Fruit fly (Drosophila melanogaster) whole organism, adult: Measurements from ENCODE around the gene CG1354.

Experiments
- CG14711 ChIP-seq: fragments of 200-800 bp; sonication (Bioruptor generic); optimal IDR thresholded peaks from 2 replicates; lab custom pipeline; 2018; ENCODE audit warnings: missing biosample characterization, mild to moderate bottlenecking, missing genetic modification characterization, moderate library complexity
- CG5204 ChIP-seq: fragments of 200-800 bp; sonication (Bioruptor generic); optimal IDR thresholded peaks from 2 replicates; lab custom pipeline; 2016; ENCODE audit warnings: missing biosample characterization, missing genetic modification characterization
- CG7045 ChIP-seq: fragments of 200-800 bp; sonication (Bioruptor generic); optimal IDR thresholded peaks from 2 replicates; lab custom pipeline; 2017; ENCODE audit warnings: missing biosample characterization, mild to moderate bottlenecking, missing genetic modification characterization
- Clk ChIP-seq: fragments of 200-800 bp; sonication (Bioruptor generic); optimal IDR thresholded peaks from 2 replicates; lab custom pipeline; 2017; ENCODE audit warnings: missing biosample characterization, missing genetic modification characterization
- Hr96 ChIP-seq: fragments of 200-800 bp; sonication (Bioruptor generic); optimal IDR thresholded peaks from 2 replicates; lab custom pipeline; 2016; ENCODE audit warnings: missing biosample characterization, missing genetic modification characterization
- Mnt ChIP-seq: fragments of 200-800 bp; sonication (Bioruptor generic); optimal IDR thresholded peaks from 2 replicates; lab custom pipeline; 2016; ENCODE audit warnings: missing biosample characterization, mild to moderate bottlenecking, missing genetic modification characterization
- bab1 ChIP-seq: fragments of 200-800 bp; sonication (Bioruptor generic); optimal IDR thresholded peaks from 3 replicates; lab custom pipeline; 2019; ENCODE audit warnings: missing biosample characterization, mild to moderate bottlenecking, missing genetic modification characterization, moderate library complexity
- cic ChIP-seq: fragments of 200-800 bp; sonication (Bioruptor generic); optimal IDR thresholded peaks from 2 replicates; lab custom pipeline; 2017; ENCODE audit warnings: missing biosample characterization, mild to moderate bottlenecking, missing genetic modification characterization, moderate library complexity
- kay ChIP-seq: fragments of 200-800 bp; sonication (Bioruptor generic); peaks from one replicate; lab custom pipeline; 2016; ENCODE audit warnings: missing biosample characterization, missing genetic modification characterization, borderline replicate concordance
- ovo ChIP-seq: fragments of 200-800 bp; sonication (Bioruptor generic); optimal IDR thresholded peaks from 2 replicates; lab custom pipeline; 2016; ENCODE audit warnings: missing biosample characterization, missing genetic modification characterization
- toe ChIP-seq: fragments of 200-800 bp; sonication (Bioruptor generic); optimal IDR thresholded peaks from 2 replicates; lab custom pipeline; 2016; ENCODE audit warnings: missing biosample characterization, missing genetic modification characterization

dm6 chrX:9744674-9745246, 33.8 kb upstream of the CG1354 start:
- TF ChIP-seq CG7045 (GFP tag; lab: Kevin White, UChicago) (no peak), kay (GFP tag; lab: Kevin White, UChicago) (no peak), cic (GFP tag; lab: Kevin White, UChicago) (no peak), CG14711 (tag; lab: Kevin White, UChicago) (no peak), bab1 (GFP tag; lab: Kevin White, UChicago) (no peak), ovo (no peak), Mnt (no peak), toe (no peak), Hr96 (GFP tag; lab: Kevin White, UChicago) (no peak), Clk (GFP tag; lab: Kevin White, UChicago) (no peak), CG5204 (GFP tag; lab: Kevin White, UChicago) (no peak)
